Worm (Caenorhabditis elegans) whole organism, L2 larva: ENCODE data around the gene srx-50.

Source experiments
- C34F6.9 ChIP-seq: fragments of 150-350 bp; optimal IDR thresholded peaks from 2 replicates; lab custom pipeline; 2014; ENCODE audit warnings: missing biosample characterization, missing genetic modification characterization
- F13H6.1 ChIP-seq: sonication (generic microtip); optimal IDR thresholded peaks from 2 replicates; lab custom pipeline; 2016; ENCODE audit warnings: missing genetic modification characterization, missing compliant biosample characterization
- R02D3.7 ChIP-seq: fragments of 150-350 bp; optimal IDR thresholded peaks from 2 replicates; lab custom pipeline; 2014; ENCODE audit warnings: missing biosample characterization, missing genetic modification characterization
- Y55F3AM.14 ChIP-seq: fragments of 200-800 bp; sonication (Bioruptor generic); optimal IDR thresholded peaks from 2 replicates; lab custom pipeline; 2018; ENCODE audit warnings: mild to moderate bottlenecking, missing genetic modification characterization, missing compliant biosample characterization
- ZK546.5 ChIP-seq: sonication (generic microtip); optimal IDR thresholded peaks from 2 replicates; lab custom pipeline; 2017; ENCODE audit warnings: missing biosample characterization, missing genetic modification characterization
- aly-2 ChIP-seq: fragments of 150-350 bp; optimal IDR thresholded peaks from 2 replicates; lab custom pipeline; 2014; ENCODE audit warnings: missing biosample characterization, missing genetic modification characterization
- ama-1 ChIP-seq: fragments of 150-350 bp; optimal IDR thresholded peaks from 2 replicates; lab custom pipeline; 2018; ENCODE audit warnings: inconsistent platforms
- crh-2 ChIP-seq: sonication (generic microtip); optimal IDR thresholded peaks from 2 replicates; lab custom pipeline; 2017; ENCODE audit warnings: missing biosample characterization, missing genetic modification characterization
- egl-27 ChIP-seq: sonication (generic microtip); optimal IDR thresholded peaks from 3 replicates; lab custom pipeline; 2017; ENCODE audit warnings: missing biosample characterization, missing genetic modification reagents, missing genetic modification characterization
- elt-3 ChIP-seq: sonication (generic microtip); optimal IDR thresholded peaks from 2 replicates; lab custom pipeline; 2017; ENCODE audit warnings: missing biosample characterization, missing genetic modification characterization
- fos-1 ChIP-seq: fragments of 150-350 bp; optimal IDR thresholded peaks from 2 replicates; lab custom pipeline; 2014; ENCODE audit warnings: missing biosample characterization, missing genetic modification characterization
- gmeb-1 ChIP-seq: fragments of 150-350 bp; optimal IDR thresholded peaks from 2 replicates; lab custom pipeline; 2014; ENCODE audit warnings: missing biosample characterization, missing genetic modification characterization
- lin-11 ChIP-seq: fragments of 150-350 bp; sonication (generic microtip); optimal IDR thresholded peaks from 2 replicates; lab custom pipeline; 2014; ENCODE audit warnings: missing biosample characterization, missing genetic modification characterization, inconsistent platforms, mixed read lengths
- lin-13 ChIP-seq: fragments of 150-350 bp; optimal IDR thresholded peaks from 2 replicates; lab custom pipeline; 2014; ENCODE audit warnings: missing biosample characterization, missing genetic modification reagents, missing genetic modification characterization
- lsy-2 ChIP-seq, 2 experiments: fragments of 150-350 bp in 1 of 2; sonication (generic microtip) in 1 of 2; optimal IDR thresholded peaks; 2 replicates each; lab custom pipeline; 2014 to 2017; ENCODE audit warnings: missing biosample characterization in 2 of 2, missing genetic modification characterization in 2 of 2
- mab-5 ChIP-seq: fragments of 150-350 bp; optimal IDR thresholded peaks from 2 replicates; lab custom pipeline; 2014; ENCODE audit warnings: missing biosample characterization, missing genetic modification characterization
- mbf-1 ChIP-seq: sonication (generic microtip); optimal IDR thresholded peaks from 2 replicates; lab custom pipeline; 2017; ENCODE audit warnings: missing biosample characterization, missing genetic modification characterization
- nhr-10 ChIP-seq: sonication (generic microtip); optimal IDR thresholded peaks from 2 replicates; lab custom pipeline; 2017; ENCODE audit warnings: missing biosample characterization, missing genetic modification characterization
- nhr-11 ChIP-seq: fragments of 150-350 bp; optimal IDR thresholded peaks from 2 replicates; lab custom pipeline; 2014; ENCODE audit warnings: missing biosample characterization, missing genetic modification characterization
- nhr-129 ChIP-seq: fragments of 150-350 bp; optimal IDR thresholded peaks from 2 replicates; lab custom pipeline; 2014; ENCODE audit warnings: missing biosample characterization, missing genetic modification characterization
- nhr-21 ChIP-seq: fragments of 150-350 bp; optimal IDR thresholded peaks from 2 replicates; lab custom pipeline; 2014; ENCODE audit warnings: missing biosample characterization, missing genetic modification characterization
- nhr-23 ChIP-seq: fragments of 150-350 bp; optimal IDR thresholded peaks from 2 replicates; lab custom pipeline; 2014; ENCODE audit warnings: missing biosample characterization, missing genetic modification reagents, missing genetic modification characterization
- nhr-237 ChIP-seq: fragments of 150-350 bp; optimal IDR thresholded peaks from 2 replicates; lab custom pipeline; 2014; ENCODE audit warnings: missing biosample characterization, missing genetic modification characterization
- nhr-25 ChIP-seq: fragments of 150-350 bp; sonication (generic microtip); optimal IDR thresholded peaks from 3 replicates; lab custom pipeline; 2014; ENCODE audit warnings: missing biosample characterization, missing genetic modification characterization
- nhr-77 ChIP-seq: fragments of 150-350 bp; optimal IDR thresholded peaks from 2 replicates; lab custom pipeline; 2014; ENCODE audit warnings: missing biosample characterization, missing genetic modification characterization
- sem-4 ChIP-seq: fragments of 150-350 bp; optimal IDR thresholded peaks from 2 replicates; lab custom pipeline; 2014; ENCODE audit warnings: missing biosample characterization, missing genetic modification reagents, missing genetic modification characterization
- skn-1 ChIP-seq: sonication (generic microtip); optimal IDR thresholded peaks from 2 replicates; lab custom pipeline; 2017; ENCODE audit warnings: missing biosample characterization, missing genetic modification characterization
- sma-3 ChIP-seq: sonication (generic microtip); optimal IDR thresholded peaks from 2 replicates; lab custom pipeline; 2016; ENCODE audit warnings: missing genetic modification reagents, missing genetic modification characterization, missing compliant biosample characterization
- sma-9 ChIP-seq, 2 experiments: fragments of 150-350 bp in 1 of 2; sonication (generic microtip) in 1 of 2; optimal IDR thresholded peaks; 2 replicates each; lab custom pipeline; 2014 to 2016; ENCODE audit warnings: missing genetic modification characterization in 2 of 2, mild to moderate bottlenecking in 1 of 2, missing biosample characterization in 1 of 2, missing compliant biosample characterization in 1 of 2, missing genetic modification reagents in 1 of 2, moderate library complexity in 1 of 2
- snpc-4 ChIP-seq: fragments of 150-350 bp; optimal IDR thresholded peaks from 2 replicates; lab custom pipeline; 2014; ENCODE audit warnings: missing biosample characterization, missing genetic modification characterization
- unc-39 ChIP-seq: fragments of 150-350 bp; optimal IDR thresholded peaks from 2 replicates; lab custom pipeline; 2014; ENCODE audit warnings: missing biosample characterization, missing genetic modification characterization
- unc-62 ChIP-seq: fragments of 150-350 bp; optimal IDR thresholded peaks from 2 replicates; lab custom pipeline; 2014; ENCODE audit warnings: missing biosample characterization, missing genetic modification reagents, missing genetic modification characterization
- zag-1 ChIP-seq: fragments of 150-350 bp; optimal IDR thresholded peaks from 2 replicates; lab custom pipeline; 2014; ENCODE audit warnings: missing biosample characterization, missing genetic modification characterization
- ztf-11 ChIP-seq: sonication (generic microtip); optimal IDR thresholded peaks from 2 replicates; lab custom pipeline; 2017; ENCODE audit warnings: missing biosample characterization, missing genetic modification characterization

srx-50 gene

ce11 chrIV:7098509-7099065 is 40.8 kb downstream of the srx-50 start, which contains the start of gene ZC477.4:
Gene ZC477.4, minus strand, starts transcription at chrIV:7098784.
- TF ChIP-seq C34F6.9 (tag; lab: Kevin White, UChicago) = peak; percentile 41
- no peak for TF ChIP-seq nhr-23
- TF ChIP-seq nhr-237 (tag; lab: Kevin White, UChicago) = no peak
- peak; percentile 74 for TF ChIP-seq F13H6.1
- TF ChIP-seq sma-9 (GFP tag; optimal IDR thresholded peaks at IDR 0.05; lab: Kevin White, UChicago) = peak; percentile 48
- no peak for TF ChIP-seq sma-9 (tag; optimal IDR thresholded peaks at IDR 0.05; lab: Kevin White, UChicago)
- TF ChIP-seq nhr-129 = peak; percentile 67

- peak; percentile 12 for TF ChIP-seq fos-1 (tag; lab: Kevin White, UChicago)
- peak; percentile 71 for TF ChIP-seq sma-9 (GFP tag; optimal IDR thresholded peaks at IDR 0.05; lab: Kevin White, UChicago)
- no peak for TF ChIP-seq sma-9 (tag; optimal IDR thresholded peaks at IDR 0.05; lab: Kevin White, UChicago)
- peak in 1 of 2 experiments; percentile 53 for TF ChIP-seq lsy-2 (tag; optimal IDR thresholded peaks at IDR 0.05; lab: Kevin White, UChicago)
- TF ChIP-seq F13H6.1 = peak; percentile 92
- TF ChIP-seq C34F6.9 (tag; lab: Kevin White, UChicago) = peak; percentile 40
- TF ChIP-seq nhr-129 = peak; percentile 60
- no peak for TF ChIP-seq aly-2 (tag; lab: Kevin White, UChicago)
- no peak for TF ChIP-seq mab-5 (tag; lab: Kevin White, UChicago)
These were observed 41.6 kb downstream of the srx-50 start for ce11 chrIV:7099377-7099776.

- TF ChIP-seq sma-9 (GFP tag; optimal IDR thresholded peaks at IDR 0.05; lab: Kevin White, UChicago) = peak; percentile 80
- TF ChIP-seq sma-9 (tag; optimal IDR thresholded peaks at IDR 0.05; lab: Kevin White, UChicago) = no peak
- peak; percentile 80 for TF ChIP-seq crh-2 (tag; lab: Kevin White, UChicago)
- TF ChIP-seq sma-3 = peak; percentile 36
- peak; percentile 83 for TF ChIP-seq gmeb-1 (tag; lab: Kevin White, UChicago)
- TF ChIP-seq nhr-25 (tag; lab: Kevin White, UChicago) = peak; percentile 70
- TF ChIP-seq nhr-77 (tag; lab: Kevin White, UChicago) = no peak
- TF ChIP-seq nhr-21 = peak; percentile 54
- TF ChIP-seq egl-27 (tag; lab: Kevin White, UChicago) = peak; percentile 45
- TF ChIP-seq snpc-4 = no peak
- TF ChIP-seq lin-11 = peak; percentile 32
- TF ChIP-seq ama-1 (lab: Kevin White, UChicago) = peak; percentile 22
- TF ChIP-seq F13H6.1 = peak; percentile 66
- peak; percentile 50 for TF ChIP-seq lin-13 (GFP tag; lab: Kevin White, UChicago)
- TF ChIP-seq R02D3.7 = peak; percentile 23
- peak; percentile 41 for TF ChIP-seq mab-5 (tag; lab: Kevin White, UChicago)
- TF ChIP-seq mbf-1 = no peak
- no peak for TF ChIP-seq elt-3 (tag; lab: Kevin White, UChicago)
- peak; percentile 67 to 89 for TF ChIP-seq lsy-2 (tag; optimal IDR thresholded peaks at IDR 0.05; lab: Kevin White, UChicago)
- TF ChIP-seq ZK546.5 (tag; lab: Kevin White, UChicago) = peak; percentile 15
- peak; percentile 85 for TF ChIP-seq C34F6.9 (tag; lab: Kevin White, UChicago)
- TF ChIP-seq nhr-129 = peak; percentile 57
- peak; percentile 47 for TF ChIP-seq nhr-10 (tag; lab: Kevin White, UChicago)
- TF ChIP-seq sem-4 (tag; lab: Kevin White, UChicago) = peak; percentile 14
- no peak for TF ChIP-seq nhr-11 (tag; lab: Kevin White, UChicago)
- TF ChIP-seq unc-39 (tag; lab: Kevin White, UChicago) = no peak
- TF ChIP-seq fos-1 (tag; lab: Kevin White, UChicago) = peak; percentile 47
- TF ChIP-seq nhr-23 = no peak
- no peak for TF ChIP-seq unc-62 (GFP tag; lab: Kevin White, UChicago)
These were observed 45.5 kb downstream of the srx-50 start, which contains the start of the genes rde-8 and ZC477.3 for ce11 chrIV:7103211-7103679. Gene rde-8, minus strand, starts transcription at chrIV:7103261. Gene ZC477.3, plus strand, starts transcription at chrIV:7103492.

- TF ChIP-seq F13H6.1 = no peak
- TF ChIP-seq sem-4 (tag; lab: Kevin White, UChicago) = no peak
- TF ChIP-seq mab-5 (tag; lab: Kevin White, UChicago) = no peak
- no peak for TF ChIP-seq Y55F3AM.14 (GFP tag; lab: Kevin White, UChicago)
- no peak for TF ChIP-seq snpc-4
- no peak for TF ChIP-seq gmeb-1 (tag; lab: Kevin White, UChicago)
- no peak for TF ChIP-seq ztf-11 (tag; lab: Kevin White, UChicago)
- TF ChIP-seq nhr-21 = no peak
- TF ChIP-seq sma-9 (GFP tag; optimal IDR thresholded peaks at IDR 0.05; lab: Kevin White, UChicago) = no peak
- no peak for TF ChIP-seq sma-9 (tag; optimal IDR thresholded peaks at IDR 0.05; lab: Kevin White, UChicago)
- no peak for TF ChIP-seq lsy-2 (tag; optimal IDR thresholded peaks at IDR 0.05; lab: Kevin White, UChicago)
- no peak for TF ChIP-seq nhr-25 (tag; lab: Kevin White, UChicago)
- no peak for TF ChIP-seq zag-1
- TF ChIP-seq egl-27 (tag; lab: Kevin White, UChicago) = no peak
- TF ChIP-seq elt-3 (tag; lab: Kevin White, UChicago) = no peak
- TF ChIP-seq skn-1 = no peak
- no peak for TF ChIP-seq crh-2 (tag; lab: Kevin White, UChicago)
- no peak for TF ChIP-seq aly-2 (tag; lab: Kevin White, UChicago)
- TF ChIP-seq nhr-11 (tag; lab: Kevin White, UChicago) = no peak
These were observed 50.1 kb downstream of the srx-50 start, which contains the start of gene ZC477.2 for ce11 chrIV:7107893-7108292. Gene ZC477.2, plus strand, starts transcription at chrIV:7108193.
